Worm (Caenorhabditis elegans) whole organism, L3 larva: ENCODE results near the gene F18A12.2.

Experiments used
- elt-3 ChIP-seq, 3 experiments: fragments of 150-350 bp in 1 of 3; sonication (generic microtip) in 2 of 3; optimal IDR thresholded peaks; 2 replicates in 2 of 3; 4 replicates in 1 of 3; lab custom pipeline; 2014 to 2017; ENCODE audit warnings: missing biosample characterization in 3 of 3, missing genetic modification characterization in 3 of 3
- fos-1 ChIP-seq: fragments of 150-350 bp; optimal IDR thresholded peaks from 2 replicates; lab custom pipeline; 2014; ENCODE audit warnings: missing biosample characterization, missing genetic modification characterization
- nfya-1 ChIP-seq: sonication (generic microtip); optimal IDR thresholded peaks from 2 replicates; lab custom pipeline; 2017; ENCODE audit warnings: missing genetic modification characterization, mild to moderate bottlenecking, missing compliant biosample characterization, antibody characterized with exemption, moderate library complexity; ENCODE audit not compliant: insufficient read depth
- nhr-11 ChIP-seq: fragments of 150-350 bp; optimal IDR thresholded peaks from 2 replicates; lab custom pipeline; 2014; ENCODE audit warnings: missing biosample characterization, missing genetic modification characterization
- nhr-77 ChIP-seq: fragments of 150-350 bp; optimal IDR thresholded peaks from 2 replicates; lab custom pipeline; 2014; ENCODE audit warnings: missing biosample characterization, missing genetic modification characterization
- unc-62 ChIP-seq: fragments of 150-350 bp; sonication (generic microtip); optimal IDR thresholded peaks from 4 replicates; lab custom pipeline; 2014; ENCODE audit warnings: missing biosample characterization, missing genetic modification reagents, missing genetic modification characterization
- zag-1 ChIP-seq: fragments of 150-350 bp; optimal IDR thresholded peaks from 2 replicates; lab custom pipeline; 2014; ENCODE audit warnings: missing biosample characterization, missing genetic modification characterization

DNA sequence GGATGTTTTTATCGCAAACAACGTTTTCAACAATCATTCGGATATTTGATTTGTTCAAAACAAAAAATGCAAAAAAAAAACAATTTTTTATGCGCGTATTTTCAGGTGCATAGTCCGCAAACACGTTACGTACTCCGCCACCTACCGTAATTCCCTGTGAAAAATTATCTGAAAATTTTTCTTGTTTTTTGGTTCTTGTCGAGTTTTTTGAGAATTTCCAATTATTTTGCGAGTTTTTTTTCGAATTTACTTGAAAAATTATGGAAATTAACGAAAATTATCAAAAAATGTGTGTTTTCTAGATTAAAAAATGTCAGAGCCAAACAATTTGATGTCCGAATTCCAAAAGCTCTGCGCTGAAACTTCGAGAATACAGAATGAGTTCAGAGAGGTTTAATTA lies 37.8 kb downstream of the F18A12.2 start, which contains the start of gene C16C8.12:
- TF ChIP-seq nfya-1 (tag; lab: Kevin White, UChicago) (no peak), fos-1 (tag; lab: Kevin White, UChicago) (no peak), nhr-77 (tag; lab: Kevin White, UChicago) (no peak), elt-3 (tag; optimal IDR thresholded peaks at IDR 0.05; lab: Kevin White, UChicago) (no peak), nhr-11 (tag; lab: Kevin White, UChicago) (no peak), unc-62 (GFP tag; lab: Kevin White, UChicago) (no peak), zag-1 (no peak)
